Fruit fly (Drosophila melanogaster): Measurements from ENCODE around the gene 5PtaseI.

Gene 5PtaseI

dm6 chr3R:25024895-25025557 is 19.9 kb downstream of the 5PtaseI start, which contains the start of the genes EMC6 and Hr96 (continued):
- peak; percentile 94 for TF ChIP-seq trem (tag; optimal IDR thresholded peaks at IDR 0.05)
- peak; percentile 79 for TF ChIP-seq croc (GFP tag; conservative IDR thresholded peaks at IDR 0.05)
- peak; percentile 87 for TF ChIP-seq CG1792 (GFP tag; optimal IDR thresholded peaks at IDR 0.05)
- peak; percentile 95 for TF ChIP-seq CG17829 (tag; optimal IDR thresholded peaks at IDR 0.05)
- TF ChIP-seq bab2 (GFP tag; optimal IDR thresholded peaks at IDR 0.05): peak; percentile 94
- peak; percentile 77 for TF ChIP-seq crc (GFP tag; optimal IDR thresholded peaks at IDR 0.05)
- TF ChIP-seq p53 (GFP tag; optimal IDR thresholded peaks at IDR 0.05): peak; percentile 78
- peak; percentile 70 for TF ChIP-seq Sin3A (optimal IDR thresholded peaks at IDR 0.05)
- peak; percentile 93 for TF ChIP-seq pum (GFP tag; optimal IDR thresholded peaks at IDR 0.05)
- TF ChIP-seq CG4820 (GFP tag; optimal IDR thresholded peaks at IDR 0.05): peak; percentile 91
- peak; percentile 83 for TF ChIP-seq rib (GFP tag; IDR thresholded peaks at IDR 0.05)
- TF ChIP-seq tio (GFP tag; optimal IDR thresholded peaks at IDR 0.05): no peak
- TF ChIP-seq hth (optimal IDR thresholded peaks at IDR 0.05): no peak
- TF ChIP-seq CG3847 (GFP tag; IDR thresholded peaks at IDR 0.05): peak; percentile 95
- peak; percentile 99 for TF ChIP-seq her (GFP tag; optimal IDR thresholded peaks at IDR 0.05)
- TF ChIP-seq Abd-B (GFP tag; optimal IDR thresholded peaks at IDR 0.05): peak; percentile 89
- TF ChIP-seq CG1647 (GFP tag; optimal IDR thresholded peaks at IDR 0.05): peak; percentile 93
- no peak for TF ChIP-seq pan (optimal IDR thresholded peaks at IDR 0.05)
- peak in 1 of 2 experiments; percentile 94 for TF ChIP-seq pan (GFP tag; optimal IDR thresholded peaks at IDR 0.05 in 1 of 2, IDR thresholded peaks at IDR 0.05 in 1 of 2)
- peak; percentile 97 for TF ChIP-seq CG12659 (GFP tag; optimal IDR thresholded peaks at IDR 0.05)
- peak; percentile 93 for TF ChIP-seq CG17359 (tag; optimal IDR thresholded peaks at IDR 0.05)
- TF ChIP-seq Lim3 (GFP tag; IDR thresholded peaks at IDR 0.05): peak; percentile 72
- no peak for TF ChIP-seq HLHmδ (GFP tag; optimal IDR thresholded peaks at IDR 0.05)
- no peak for TF ChIP-seq sc (optimal IDR thresholded peaks at IDR 0.05)
- TF ChIP-seq sc (GFP tag; optimal IDR thresholded peaks at IDR 0.05): peak; percentile 77
- TF ChIP-seq br (optimal IDR thresholded peaks at IDR 0.05): no peak
- TF ChIP-seq Aef1 (GFP tag; IDR thresholded peaks at IDR 0.05): peak; percentile 98
- peak; percentile 96 for TF ChIP-seq Hsf (GFP tag; optimal IDR thresholded peaks at IDR 0.05)
- peak; percentile 82 for TF ChIP-seq CG7271 (tag; optimal IDR thresholded peaks at IDR 0.05)
- no peak for TF ChIP-seq Eip74EF (GFP tag; optimal IDR thresholded peaks at IDR 0.05)
- peak; percentile 78 for TF ChIP-seq Lhr (GFP tag; optimal IDR thresholded peaks at IDR 0.05)
- TF ChIP-seq CG16815 (GFP tag; optimal IDR thresholded peaks at IDR 0.05): peak; percentile 88
- TF ChIP-seq CG11085 (GFP tag; IDR thresholded peaks at IDR 0.05): peak; percentile 90
- peak; percentile 97 for TF ChIP-seq Rfx (GFP tag; IDR thresholded peaks at IDR 0.05)
- TF ChIP-seq Side (GFP tag; optimal IDR thresholded peaks at IDR 0.05): peak; percentile 92
- TF ChIP-seq HmgD (GFP tag; optimal IDR thresholded peaks at IDR 0.05): peak; percentile 55
- TF ChIP-seq sima (GFP tag; optimal IDR thresholded peaks at IDR 0.05): peak; percentile 36
- no peak for TF ChIP-seq slou (GFP tag; optimal IDR thresholded peaks at IDR 0.05)
- TF ChIP-seq CG17802 (tag; optimal IDR thresholded peaks at IDR 0.05): peak; percentile 82
- TF ChIP-seq Atf3 (GFP tag; optimal IDR thresholded peaks at IDR 0.05): peak; percentile 91
- peak; percentile 94 for TF ChIP-seq CG14014 (GFP tag; IDR thresholded peaks at IDR 0.05)
- peak; percentile 93 for TF ChIP-seq sisA (GFP tag; IDR thresholded peaks at IDR 0.05)
- peak; percentile 82 for TF ChIP-seq repo (GFP tag; optimal IDR thresholded peaks at IDR 0.05)
- peak; percentile 96 for TF ChIP-seq ems (GFP tag; optimal IDR thresholded peaks at IDR 0.05)
- TF ChIP-seq NC2β (GFP tag; optimal IDR thresholded peaks at IDR 0.05): peak; percentile 95
- TF ChIP-seq shn (GFP tag; optimal IDR thresholded peaks at IDR 0.05): peak; percentile 86
- peak; percentile 94 for TF ChIP-seq CG13775 (GFP tag; optimal IDR thresholded peaks at IDR 0.05)
- TF ChIP-seq da (GFP tag; optimal IDR thresholded peaks at IDR 0.05): peak; percentile 60
- TF ChIP-seq peb (GFP tag; IDR thresholded peaks at IDR 0.05): peak; percentile 47; the same call in 1 of the 2 replicates
- TF ChIP-seq az2 (GFP tag; optimal IDR thresholded peaks at IDR 0.05): peak; percentile 94
- peak; percentile 87 for TF ChIP-seq CG32767 (GFP tag; IDR thresholded peaks at IDR 0.05)
- peak; percentile 78 for TF ChIP-seq Dll (GFP tag; IDR thresholded peaks at IDR 0.05; ENCODE audit: partially characterized antibody)
